Worm (Caenorhabditis elegans) whole organism, L3 larva: ENCODE measurements around the gene set-11.

Experiments used
- elt-3 ChIP-seq, 3 experiments: fragments of 150-350 bp in 1 of 3; sonication (generic microtip) in 2 of 3; optimal IDR thresholded peaks; 2 replicates in 2 of 3; 4 replicates in 1 of 3; lab custom pipeline; 2014 to 2017; ENCODE audit warnings: missing biosample characterization in 3 of 3, missing genetic modification characterization in 3 of 3
- unc-62 ChIP-seq: fragments of 150-350 bp; sonication (generic microtip); optimal IDR thresholded peaks from 4 replicates; lab custom pipeline; 2014; ENCODE audit warnings: missing biosample characterization, missing genetic modification reagents, missing genetic modification characterization

DNA sequence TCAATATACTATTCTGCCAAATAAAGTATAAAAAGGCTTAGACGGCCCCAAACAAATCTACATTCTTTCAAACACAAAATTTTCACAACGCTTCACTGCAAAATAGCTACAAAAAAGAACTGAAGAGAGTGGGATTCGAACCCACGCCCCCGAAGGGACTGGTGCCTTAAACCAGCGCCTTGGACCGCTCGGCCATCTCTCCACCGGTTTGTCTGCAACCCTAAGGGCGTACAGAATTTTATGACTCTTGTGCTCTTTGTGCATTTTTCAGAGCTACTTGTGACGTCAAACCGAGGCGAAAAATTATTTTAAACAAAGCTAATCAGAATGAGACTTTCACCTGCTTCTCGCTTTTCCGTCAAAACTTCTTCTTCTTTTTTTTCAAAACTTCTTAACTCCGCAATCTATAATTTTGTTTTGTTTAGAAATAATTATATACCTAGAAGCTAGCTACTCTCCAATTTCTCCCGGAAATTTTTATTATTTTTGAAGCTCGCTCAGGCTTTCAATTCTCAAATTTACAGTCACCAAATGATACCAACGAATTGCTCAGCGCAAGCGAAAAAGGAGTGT lies 43.9 kb upstream of the set-11 start, which contains the start of gene T05A8.8:
- TF ChIP-seq elt-3 (tag; optimal IDR thresholded peaks at IDR 0.05; lab: Kevin White, UChicago) (no peak), unc-62 (GFP tag; lab: Kevin White, UChicago) (no peak)
